Worm (Caenorhabditis elegans) whole organism, midembryonic: ENCODE measurements around the gene F44D12.16.

Experiments
- T22C8.4 ChIP-seq: fragments of 200-800 bp; sonication (Bioruptor generic); IDR thresholded peaks from 2 replicates; pipeline ENCODE4 v1.3.6; 2022; ENCODE audit warnings: missing genetic modification characterization, missing compliant biosample characterization
- cog-1 ChIP-seq: sonication (generic microtip); optimal IDR thresholded peaks from 2 replicates; lab custom pipeline; 2016; ENCODE audit warnings: missing genetic modification characterization, missing compliant biosample characterization
- flt-1 ChIP-seq: fragments of 200-800 bp; sonication (Bioruptor generic); IDR thresholded peaks from 2 replicates; pipeline ENCODE4 v1.3.6; 2022; ENCODE audit warnings: missing genetic modification characterization, missing compliant biosample characterization
- klf-2 ChIP-seq: fragments of 200-800 bp; sonication (Bioruptor generic); conservative IDR thresholded peaks from 2 replicates; pipeline ENCODE4 v1.3.6; 2022; ENCODE audit warnings: missing genetic modification reagents, missing genetic modification characterization, missing compliant biosample characterization
- med-1 ChIP-seq: sonication (generic microtip); optimal IDR thresholded peaks from 2 replicates; lab custom pipeline; 2017; ENCODE audit warnings: missing genetic modification characterization, mild to moderate bottlenecking, missing compliant biosample characterization, antibody characterized with exemption, missing genetic modification reagents; ENCODE audit not compliant: insufficient read depth
- ref-1 ChIP-seq: fragments of 200-800 bp; sonication (Bioruptor generic); conservative IDR thresholded peaks from 2 replicates; pipeline ENCODE4 v1.3.6; 2022; ENCODE audit warnings: missing genetic modification reagents, missing genetic modification characterization, missing compliant biosample characterization
- tab-1 ChIP-seq: fragments of 200-800 bp; sonication (Bioruptor generic); IDR thresholded peaks from 2 replicates; pipeline ENCODE4 v1.3.6; 2022; ENCODE audit warnings: missing genetic modification characterization, missing compliant biosample characterization
- ztf-23 ChIP-seq: fragments of 200-800 bp; sonication (Bioruptor generic); IDR thresholded peaks from 2 replicates; pipeline ENCODE4 v1.3.6; 2022; ENCODE audit warnings: missing genetic modification reagents, missing genetic modification characterization, missing compliant biosample characterization
- ztf-29 ChIP-seq: fragments of 200-800 bp; sonication (Bioruptor generic); IDR thresholded peaks from 2 replicates; pipeline ENCODE4 v1.3.6; 2022; ENCODE audit warnings: missing genetic modification reagents, missing genetic modification characterization, missing compliant biosample characterization

Gene F44D12.16

ce11 chrIV:10075034-10075510 lies 46.2 kb downstream of the F44D12.16 start, which contains the start of the genes ttbk-4 and W01B6.4:
ttbk-4 (minus strand) TSS chrIV:10075134.
W01B6.4 (plus strand) TSS chrIV:10075460.
- no peak for TF ChIP-seq flt-1 (GFP tag; lab: Robert Waterston, UW)
- TF ChIP-seq ztf-29 (GFP tag; lab: Robert Waterston, UW), result no peak
- TF ChIP-seq ref-1, result no peak
- TF ChIP-seq cog-1 (tag; lab: Kevin White, UChicago), result no peak
- TF ChIP-seq T22C8.4 (GFP tag; lab: Robert Waterston, UW), result no peak
- TF ChIP-seq tab-1 (GFP tag; lab: Robert Waterston, UW), result no peak
- no peak for TF ChIP-seq klf-2 (GFP tag; lab: Robert Waterston, UW)
- TF ChIP-seq ztf-23 (GFP tag; lab: Robert Waterston, UW), result no peak
- TF ChIP-seq med-1 (GFP tag; lab: Kevin White, UChicago), result no peak

- TF ChIP-seq flt-1 (GFP tag; lab: Robert Waterston, UW) (no peak), ztf-29 (GFP tag; lab: Robert Waterston, UW) (no peak), T22C8.4 (GFP tag; lab: Robert Waterston, UW) (no peak), ref-1 (no peak), med-1 (GFP tag; lab: Kevin White, UChicago) (no peak), cog-1 (tag; lab: Kevin White, UChicago) (no peak), tab-1 (GFP tag; lab: Robert Waterston, UW) (no peak), ztf-23 (GFP tag; lab: Robert Waterston, UW) (no peak), klf-2 (GFP tag; lab: Robert Waterston, UW) (no peak)
Measured at ce11 chrIV:10075899-10076298, 47.0 kb downstream of the F44D12.16 start, which contains the start of gene W01B6.5. W01B6.5 (plus strand) TSS chrIV:10076199.

- TF ChIP-seq cog-1 (tag; lab: Kevin White, UChicago) (no peak), ztf-29 (GFP tag; lab: Robert Waterston, UW) (no peak), T22C8.4 (GFP tag; lab: Robert Waterston, UW) (no peak), med-1 (GFP tag; lab: Kevin White, UChicago) (no peak), klf-2 (GFP tag; lab: Robert Waterston, UW) (no peak), ztf-23 (GFP tag; lab: Robert Waterston, UW) (no peak), tab-1 (GFP tag; lab: Robert Waterston, UW) (no peak), ref-1 (no peak), flt-1 (GFP tag; lab: Robert Waterston, UW) (no peak)
Measured at ce11 chrIV:10078003-10078402, 49.1 kb downstream of the F44D12.16 start.
